Fruit fly (Drosophila melanogaster): ENCODE data around the gene CG9396.
A peak's percentile ranks its signal among the peaks of the same experiment; 100 is the strongest.

The CG9396 gene

dm6 chr3R:9603022-9603942, 31.9 kb upstream of the CG9396 start (continued):
- no peak for TF ChIP-seq scrt (GFP tag; optimal IDR thresholded peaks at IDR 0.05)
- TF ChIP-seq CG9215 (GFP tag; IDR thresholded peaks at IDR 0.05) = no peak
- peak in 1 of 2 experiments; percentile 64 for TF ChIP-seq Hr78 (GFP tag; optimal IDR thresholded peaks at IDR 0.05)
- TF ChIP-seq sd (tag; optimal IDR thresholded peaks at IDR 0.05) = peak; percentile 93
- peak; percentile 86 for TF ChIP-seq crol (GFP tag; IDR thresholded peaks at IDR 0.05)
- no peak for TF ChIP-seq p53 (GFP tag; optimal IDR thresholded peaks at IDR 0.05)
- no peak for TF ChIP-seq CG6272 (GFP tag; IDR thresholded peaks at IDR 0.05)
- TF ChIP-seq CG11398 (GFP tag; optimal IDR thresholded peaks at IDR 0.05) = no peak
- TF ChIP-seq CG11456 (GFP tag; IDR thresholded peaks at IDR 0.05) = 0 out of 3 replicates have a peak, but pooled peaks have one; percentile 18
- TF ChIP-seq H2.0 (GFP tag; IDR thresholded peaks at IDR 0.05) = no peak
- no peak for TF ChIP-seq Meics (GFP tag; optimal IDR thresholded peaks at IDR 0.05)
- TF ChIP-seq kni (GFP tag; optimal IDR thresholded peaks at IDR 0.05) = peak; percentile 93
- TF ChIP-seq HmgZ (tag; optimal IDR thresholded peaks at IDR 0.05) = no peak
- no peak for TF ChIP-seq fu2 (GFP tag; optimal IDR thresholded peaks at IDR 0.05)
- TF ChIP-seq stwl (tag; optimal IDR thresholded peaks at IDR 0.05) = no peak
- TF ChIP-seq ato (GFP tag; IDR thresholded peaks at IDR 0.05; ENCODE audit: partially characterized antibody) = no peak
- TF ChIP-seq fd96Cb (tag; optimal IDR thresholded peaks at IDR 0.05) = no peak
- TF ChIP-seq CG30431 (GFP tag; optimal IDR thresholded peaks at IDR 0.05) = no peak
- peak; percentile 43 for TF ChIP-seq cg (GFP tag; optimal IDR thresholded peaks at IDR 0.05)
- peak; percentile 15 for TF ChIP-seq CG2202 (tag; optimal IDR thresholded peaks at IDR 0.05)
- TF ChIP-seq CG17328 (GFP tag; IDR thresholded peaks at IDR 0.05) = no peak
- no peak for TF ChIP-seq CG12219 (GFP tag; optimal IDR thresholded peaks at IDR 0.05)
- no peak for TF ChIP-seq CG31365 (tag; optimal IDR thresholded peaks at IDR 0.05)
- TF ChIP-seq CG3726 (GFP tag; IDR thresholded peaks at IDR 0.05) = no peak
- TF ChIP-seq HLH4C (GFP tag; IDR thresholded peaks at IDR 0.05; ENCODE audit: partially characterized antibody) = no peak
- peak; percentile 9 for TF ChIP-seq CG12769 (tag; optimal IDR thresholded peaks at IDR 0.05)
- TF ChIP-seq tin (GFP tag; optimal IDR thresholded peaks at IDR 0.05) = no peak

- TF ChIP-seq CG32772 (GFP tag; IDR thresholded peaks at IDR 0.05) (no peak), chm (GFP tag; IDR thresholded peaks at IDR 0.05) (0 out of 2 replicates have a peak, but pooled peaks have one; percentile 17), kah (GFP tag; optimal IDR thresholded peaks at IDR 0.05) (peak; percentile 77), gem (tag; optimal IDR thresholded peaks at IDR 0.05) (peak; percentile 18), Spps (tag; optimal IDR thresholded peaks at IDR 0.05) (no peak), Med (GFP tag) (peak; percentile 29), chinmo (GFP tag; IDR thresholded peaks at IDR 0.05; ENCODE audit: partially characterized antibody) (0 out of 4 replicates have a peak, but pooled peaks have one; percentile 62), h (optimal IDR thresholded peaks at IDR 0.05) (no peak), Hsf (GFP tag; optimal IDR thresholded peaks at IDR 0.05) (no peak), Pdp1 (GFP tag; optimal IDR thresholded peaks at IDR 0.05) (peak in 1 of 2 experiments; percentile 90)
These were observed 30.5 kb upstream of the CG9396 start for dm6 chr3R:9601949-9602348.

dm6 chr3R:9600558-9600959, 29.1 kb upstream of the CG9396 start:
- TF ChIP-seq D19A (tag; optimal IDR thresholded peaks at IDR 0.05) (peak; percentile 39), Deaf1 (tag; optimal IDR thresholded peaks at IDR 0.05) (peak; percentile 36), nerfin-1 (tag; optimal IDR thresholded peaks at IDR 0.05) (peak; percentile 43), row (GFP tag; IDR thresholded peaks at IDR 0.05) (0 out of 3 replicates have a peak, but pooled peaks have one; percentile 14), zen2 (GFP tag; IDR thresholded peaks at IDR 0.05; ENCODE audit: partially characterized antibody) (no peak), CG12659 (GFP tag; optimal IDR thresholded peaks at IDR 0.05) (peak; percentile 42), cg (GFP tag; optimal IDR thresholded peaks at IDR 0.05) (no peak), Hr3 (GFP tag; optimal IDR thresholded peaks at IDR 0.05) (no peak), sr (GFP tag; IDR thresholded peaks at IDR 0.05) (no peak), Dek (tag; optimal IDR thresholded peaks at IDR 0.05) (no peak), CG17328 (GFP tag; IDR thresholded peaks at IDR 0.05) (no peak), Dbx (GFP tag; IDR thresholded peaks at IDR 0.05) (peak; percentile 65; the same call in 2 of the 3 replicates), gsb-n (tag; optimal IDR thresholded peaks at IDR 0.05) (peak; percentile 16)

Data from whole organism, embryonic.